Worm (Caenorhabditis elegans): Measurements from ENCODE around the gene gadr-4.

Gene gadr-4

ce11 chrII:4063997-4064396 is 1.6 kb upstream of the gadr-4 start, which contains the start of gene fbxb-118:
TSS of gene fbxb-118 (minus strand) at chrII:4064097.
- TF ChIP-seq flh-1 (GFP tag; optimal IDR thresholded peaks at IDR 0.05) (no peak), pha-4 (tag; optimal IDR thresholded peaks at IDR 0.05) (no peak), lsy-2 (tag; optimal IDR thresholded peaks at IDR 0.05) (no peak), unc-120 (tag; optimal IDR thresholded peaks at IDR 0.05; ENCODE audit: poor library complexity, severe bottlenecking) (no peak), sptf-1 (tag; optimal IDR thresholded peaks at IDR 0.05) (no peak)

ce11 chrII:4049672-4050071 is 12.7 kb downstream of the gadr-4 start:
- TF ChIP-seq lsy-2 (tag; optimal IDR thresholded peaks at IDR 0.05): peak; percentile 13

ce11 chrII:4047839-4048440 is 14.4 kb downstream of the gadr-4 start:
- TF ChIP-seq lsy-2 (tag; optimal IDR thresholded peaks at IDR 0.05) (peak; percentile 50), zip-8 (tag; optimal IDR thresholded peaks at IDR 0.05) (peak; percentile 21)

- TF ChIP-seq lin-13 (tag; optimal IDR thresholded peaks at IDR 0.05) (no peak), snpc-4 (tag; optimal IDR thresholded peaks at IDR 0.05) (no peak), mab-5 (tag; optimal IDR thresholded peaks at IDR 0.05) (no peak), nhr-12 (tag; optimal IDR thresholded peaks at IDR 0.05) (no peak), zip-8 (tag; optimal IDR thresholded peaks at IDR 0.05) (no peak), bed-3 (GFP tag; optimal IDR thresholded peaks at IDR 0.05) (no peak), hlh-1 (tag; optimal IDR thresholded peaks at IDR 0.05) (no peak), ham-2 (GFP tag; optimal IDR thresholded peaks at IDR 0.05) (no peak), lin-32 (GFP tag; optimal IDR thresholded peaks at IDR 0.05) (no peak), elt-3 (tag; optimal IDR thresholded peaks at IDR 0.05) (no peak), mls-2 (tag; optimal IDR thresholded peaks at IDR 0.05) (no peak), sem-2 (GFP tag; optimal IDR thresholded peaks at IDR 0.05) (no peak), mep-1 (tag; optimal IDR thresholded peaks at IDR 0.05) (no peak), nhr-237 (tag; optimal IDR thresholded peaks at IDR 0.05) (no peak), drap-1 (GFP tag; optimal IDR thresholded peaks at IDR 0.05) (no peak), ceh-43 (GFP tag; optimal IDR thresholded peaks at IDR 0.05) (no peak), unc-120 (tag; optimal IDR thresholded peaks at IDR 0.05; ENCODE audit: poor library complexity, severe bottlenecking) (no peak), sptf-1 (tag; optimal IDR thresholded peaks at IDR 0.05) (no peak), ceh-39 (tag; optimal IDR thresholded peaks at IDR 0.05) (no peak), nhr-28 (tag; optimal IDR thresholded peaks at IDR 0.05) (no peak)
Measured at ce11 chrII:4045396-4045795, 17.0 kb downstream of the gadr-4 start, which contains the start of gene K07D4.2. TSS of gene K07D4.2 (minus strand) at chrII:4045496.

DNA sequence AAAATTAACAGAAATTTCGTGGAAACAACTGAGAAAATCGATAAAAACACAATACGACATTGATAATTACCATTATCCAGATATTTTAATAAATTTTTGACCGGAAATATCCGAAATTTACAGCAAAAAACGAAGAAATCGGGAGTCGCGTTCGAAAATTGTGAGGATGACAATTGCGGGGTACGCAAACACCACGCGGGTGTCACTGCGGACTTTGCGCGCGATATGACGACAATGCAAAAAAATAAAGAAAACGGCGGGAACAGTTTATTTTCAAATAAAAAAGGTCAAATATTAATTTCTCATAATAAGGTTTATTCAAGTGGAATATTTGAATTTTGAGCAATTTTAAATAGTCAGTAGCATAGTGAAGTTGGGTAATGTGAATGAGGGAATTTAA is 18.0 kb downstream of the gadr-4 start, which contains the start of gene rpn-11:
Gene rpn-11 (minus strand): TSS at position 198 of the 400 bp plus-strand sequence.
- TF ChIP-seq ham-2 (GFP tag; optimal IDR thresholded peaks at IDR 0.05) (no peak), ceh-43 (GFP tag; optimal IDR thresholded peaks at IDR 0.05) (peak; percentile 36), ces-1 (GFP tag; optimal IDR thresholded peaks at IDR 0.05) (peak; percentile 78), ztf-11 (tag; optimal IDR thresholded peaks at IDR 0.05) (no peak), mls-2 (tag; optimal IDR thresholded peaks at IDR 0.05) (no peak), sptf-1 (tag; optimal IDR thresholded peaks at IDR 0.05) (peak; percentile 54), ceh-83 (GFP tag; optimal IDR thresholded peaks at IDR 0.05) (no peak), nhr-237 (tag; optimal IDR thresholded peaks at IDR 0.05) (peak; percentile 64), M03D4.4 (tag; optimal IDR thresholded peaks at IDR 0.05) (peak; percentile 46), lin-13 (tag; optimal IDR thresholded peaks at IDR 0.05) (peak; percentile 56), nhr-76 (tag; optimal IDR thresholded peaks at IDR 0.05) (no peak), sem-2 (GFP tag; optimal IDR thresholded peaks at IDR 0.05) (no peak), unc-39 (tag; optimal IDR thresholded peaks at IDR 0.05) (no peak), hlh-1 (tag; optimal IDR thresholded peaks at IDR 0.05) (no peak), lin-32 (GFP tag; optimal IDR thresholded peaks at IDR 0.05) (no peak), elt-3 (tag; optimal IDR thresholded peaks at IDR 0.05) (no peak), cnd-1 (tag; optimal IDR thresholded peaks at IDR 0.05) (no peak), bed-3 (GFP tag; optimal IDR thresholded peaks at IDR 0.05) (no peak), drap-1 (GFP tag; optimal IDR thresholded peaks at IDR 0.05) (peak; percentile 54), lsy-2 (tag; optimal IDR thresholded peaks at IDR 0.05) (peak; percentile 89), elt-1 (tag; optimal IDR thresholded peaks at IDR 0.05; ENCODE audit: borderline replicate concordance, insufficient read depth) (no peak), flh-1 (GFP tag; optimal IDR thresholded peaks at IDR 0.05) (no peak), mep-1 (tag; optimal IDR thresholded peaks at IDR 0.05) (peak; percentile 53), unc-120 (tag; optimal IDR thresholded peaks at IDR 0.05; ENCODE audit: poor library complexity, severe bottlenecking) (no peak), pha-4 (tag; optimal IDR thresholded peaks at IDR 0.05) (peak; percentile 59), blmp-1 (tag; optimal IDR thresholded peaks at IDR 0.05) (no peak), snpc-4 (tag; optimal IDR thresholded peaks at IDR 0.05) (no peak), unc-62 (GFP tag; optimal IDR thresholded peaks at IDR 0.05) (no peak), tbx-8 (GFP tag; optimal IDR thresholded peaks at IDR 0.05) (no peak), zip-8 (tag; optimal IDR thresholded peaks at IDR 0.05) (no peak), nhr-2 (tag; optimal IDR thresholded peaks at IDR 0.05) (no peak), nhr-28 (tag; optimal IDR thresholded peaks at IDR 0.05) (no peak), mab-5 (tag; optimal IDR thresholded peaks at IDR 0.05) (no peak), ceh-39 (tag; optimal IDR thresholded peaks at IDR 0.05) (peak; percentile 21), nhr-12 (tag; optimal IDR thresholded peaks at IDR 0.05) (no peak)
